Worm (Caenorhabditis elegans) whole organism, L1 larva: ENCODE results near the gene srxa-11.

Source experiments
- aly-2 ChIP-seq: fragments of 150-350 bp; optimal IDR thresholded peaks from 2 replicates; lab custom pipeline; 2014; ENCODE audit warnings: missing biosample characterization, missing genetic modification characterization
- fkh-10 ChIP-seq: sonication (generic microtip); optimal IDR thresholded peaks from 2 replicates; lab custom pipeline; 2017; ENCODE audit warnings: missing biosample characterization, missing genetic modification reagents, missing genetic modification characterization
- lin-39 ChIP-seq: fragments of 150-350 bp; optimal IDR thresholded peaks from 2 replicates; lab custom pipeline; 2014; ENCODE audit warnings: missing biosample characterization, missing genetic modification reagents, missing genetic modification characterization
- mep-1 ChIP-seq: fragments of 150-350 bp; optimal IDR thresholded peaks from 2 replicates; lab custom pipeline; 2014; ENCODE audit warnings: missing biosample characterization, missing genetic modification characterization
- nhr-237 ChIP-seq: fragments of 150-350 bp; optimal IDR thresholded peaks from 2 replicates; lab custom pipeline; 2014; ENCODE audit warnings: missing biosample characterization, missing genetic modification characterization
- nhr-76 ChIP-seq: sonication (generic microtip); optimal IDR thresholded peaks from 2 replicates; lab custom pipeline; 2017; ENCODE audit warnings: missing biosample characterization, missing genetic modification characterization
- nhr-90 ChIP-seq: sonication (generic microtip); optimal IDR thresholded peaks from 2 replicates; lab custom pipeline; 2016; ENCODE audit warnings: mild to moderate bottlenecking, missing genetic modification characterization, missing compliant biosample characterization; ENCODE audit not compliant: poor library complexity
- unc-62 ChIP-seq: fragments of 150-350 bp; optimal IDR thresholded peaks from 2 replicates; lab custom pipeline; 2014; ENCODE audit warnings: missing biosample characterization, missing genetic modification reagents, missing genetic modification characterization
- ztf-11 ChIP-seq, 2 experiments: sonication (generic microtip); optimal IDR thresholded peaks; 2 replicates each; lab custom pipeline; 2016 to 2017; ENCODE audit warnings: missing genetic modification characterization in 2 of 2, missing biosample characterization in 1 of 2, missing compliant biosample characterization in 1 of 2

ce11 chrV:13942082-13942481, 18.1 kb downstream of the srxa-11 start, which contains the start of gene dpr-1:
- TF ChIP-seq unc-62 (GFP tag; lab: Kevin White, UChicago), result no peak
- TF ChIP-seq nhr-90 (tag; lab: Kevin White, UChicago), result no peak
- no peak for TF ChIP-seq aly-2 (tag; lab: Kevin White, UChicago)
- no peak for TF ChIP-seq nhr-237 (tag; lab: Kevin White, UChicago)
- TF ChIP-seq fkh-10 (GFP tag; lab: Kevin White, UChicago), result no peak
- TF ChIP-seq nhr-76 (tag; lab: Kevin White, UChicago), result no peak
- TF ChIP-seq mep-1, result no peak
- no peak for TF ChIP-seq lin-39 (tag; lab: Kevin White, UChicago)
- no peak for TF ChIP-seq ztf-11 (tag; optimal IDR thresholded peaks at IDR 0.05; lab: Kevin White, UChicago)
